Fruit fly (Drosophila melanogaster) whole organism, prepupa: ENCODE measurements around the gene CG18596.
A peak's percentile ranks its signal among the peaks of the same experiment; 100 is the strongest.

Source experiments
- Blimp-1 ChIP-seq: fragments of 200-800 bp; sonication (Bioruptor generic); optimal IDR thresholded peaks from 3 replicates; lab custom pipeline; 2017; ENCODE audit warnings: missing biosample characterization, missing genetic modification characterization, mild to moderate bottlenecking, moderate library complexity, missing genetic modification reagents
- CG10631 ChIP-seq: fragments of 200-800 bp; sonication (Bioruptor generic); optimal IDR thresholded peaks from 2 replicates; lab custom pipeline; 2016; ENCODE audit warnings: missing biosample characterization, missing genetic modification characterization
- CG10669 ChIP-seq: fragments of 200-800 bp; sonication (Bioruptor generic); optimal IDR thresholded peaks from 3 replicates; lab custom pipeline; 2018; ENCODE audit warnings: missing biosample characterization, mild to moderate bottlenecking, missing genetic modification characterization, moderate library complexity
- CG11294 ChIP-seq: fragments of 200-800 bp; sonication (Bioruptor generic); IDR thresholded peaks from 2 replicates; pipeline ENCODE4 v1.3.6; 2022; ENCODE audit warnings: missing biosample characterization, missing genetic modification characterization
- CG11762 ChIP-seq: fragments of 200-800 bp; sonication (Bioruptor generic); optimal IDR thresholded peaks from 3 replicates; lab custom pipeline; 2016; ENCODE audit warnings: missing biosample characterization, missing genetic modification characterization; ENCODE audit not compliant: insufficient read depth
- CG11902 ChIP-seq: fragments of 200-800 bp; sonication (Bioruptor generic); optimal IDR thresholded peaks from 3 replicates; lab custom pipeline; 2016; ENCODE audit warnings: missing biosample characterization, missing genetic modification characterization
- CG15336 ChIP-seq: fragments of 200-800 bp; sonication (Bioruptor generic); IDR thresholded peaks from 2 replicates; pipeline ENCODE4 v1.3.6; 2022; ENCODE audit warnings: missing biosample characterization, missing genetic modification characterization
- CG1621 ChIP-seq: fragments of 200-800 bp; sonication (Bioruptor generic); optimal IDR thresholded peaks from 3 replicates; lab custom pipeline; 2018; ENCODE audit warnings: missing biosample characterization, mild to moderate bottlenecking, missing genetic modification characterization
- CG16779 ChIP-seq: fragments of 200-800 bp; sonication (Bioruptor generic); optimal IDR thresholded peaks from 3 replicates; lab custom pipeline; 2017; ENCODE audit warnings: missing biosample characterization, mild to moderate bottlenecking, missing genetic modification characterization
- CG3919 ChIP-seq: fragments of 200-800 bp; sonication (Bioruptor generic); optimal IDR thresholded peaks from 3 replicates; lab custom pipeline; 2016; ENCODE audit warnings: missing biosample characterization, missing genetic modification characterization
- CG4318 ChIP-seq: fragments of 200-800 bp; sonication (Bioruptor generic); optimal IDR thresholded peaks from 3 replicates; lab custom pipeline; 2017; ENCODE audit warnings: missing biosample characterization, mild to moderate bottlenecking, missing genetic modification characterization
- CG6163 ChIP-seq: fragments of 200-800 bp; sonication (Bioruptor generic); IDR thresholded peaks from 3 replicates; pipeline ENCODE4 v1.3.6; 2022; ENCODE audit warnings: missing biosample characterization, missing genetic modification characterization
- CG6792 ChIP-seq: fragments of 200-800 bp; sonication (Bioruptor generic); optimal IDR thresholded peaks from 3 replicates; lab custom pipeline; 2016; ENCODE audit warnings: missing biosample characterization, missing genetic modification characterization
- CG8119 ChIP-seq: fragments of 200-800 bp; sonication (Bioruptor generic); IDR thresholded peaks from 3 replicates; pipeline ENCODE4 v1.3.6; 2022; ENCODE audit warnings: missing biosample characterization, missing genetic modification characterization
- CG8319 ChIP-seq: fragments of 200-800 bp; sonication (Bioruptor generic); optimal IDR thresholded peaks from 3 replicates; lab custom pipeline; 2016; ENCODE audit warnings: missing biosample characterization, missing genetic modification characterization
- CG8632 ChIP-seq: fragments of 200-800 bp; sonication (Bioruptor generic); optimal IDR thresholded peaks from 3 replicates; lab custom pipeline; 2016; ENCODE audit warnings: missing biosample characterization, missing genetic modification characterization
- CG9139 ChIP-seq: fragments of 200-800 bp; sonication (Bioruptor generic); optimal IDR thresholded peaks from 3 replicates; lab custom pipeline; 2017; ENCODE audit warnings: missing biosample characterization, mild to moderate bottlenecking, missing genetic modification characterization
- Eip78C ChIP-seq: fragments of 200-800 bp; sonication (Bioruptor generic); peaks from one replicate; lab custom pipeline; 2016; ENCODE audit warnings: missing biosample characterization, missing genetic modification characterization
- Eip93F ChIP-seq: fragments of 200-800 bp; sonication (Bioruptor generic); optimal IDR thresholded peaks from 2 replicates; lab custom pipeline; 2016; ENCODE audit warnings: missing biosample characterization, mild to moderate bottlenecking, missing genetic modification characterization
- Ets96B ChIP-seq: fragments of 200-800 bp; optimal IDR thresholded peaks from 2 replicates; lab custom pipeline; 2019; ENCODE audit warnings: missing biosample characterization, mild to moderate bottlenecking, missing genetic modification characterization, moderate library complexity
- Gug ChIP-seq: fragments of 200-800 bp; sonication (Bioruptor generic); IDR thresholded peaks from 2 replicates; pipeline ENCODE4 v1.3.6; 2022; ENCODE audit warnings: missing biosample characterization, missing genetic modification characterization
- Hr39 ChIP-seq: fragments of 200-800 bp; sonication (Bioruptor generic); optimal IDR thresholded peaks from 2 replicates; lab custom pipeline; 2016; ENCODE audit warnings: missing biosample characterization, missing genetic modification characterization
- Hr4 ChIP-seq: fragments of 200-800 bp; sonication (Bioruptor generic); optimal IDR thresholded peaks from 3 replicates; lab custom pipeline; 2016; ENCODE audit warnings: missing biosample characterization, missing genetic modification characterization
- Lpt ChIP-seq: fragments of 200-800 bp; sonication (Bioruptor generic); optimal IDR thresholded peaks from 3 replicates; lab custom pipeline; 2016; ENCODE audit warnings: missing biosample characterization, missing genetic modification characterization
- OdsH ChIP-seq: fragments of 200-800 bp; sonication (Bioruptor generic); optimal IDR thresholded peaks from 3 replicates; lab custom pipeline; 2016; ENCODE audit warnings: missing biosample characterization, missing genetic modification characterization
- dsx ChIP-seq: fragments of 200-800 bp; optimal IDR thresholded peaks from 3 replicates; lab custom pipeline; 2019; ENCODE audit warnings: missing biosample characterization, mild to moderate bottlenecking, missing genetic modification characterization, moderate library complexity; ENCODE audit not compliant: poor library complexity, severe bottlenecking
- eg ChIP-seq: fragments of 200-800 bp; sonication (Bioruptor generic); IDR thresholded peaks from 3 replicates; pipeline ENCODE4 v1.3.6; 2022; ENCODE audit warnings: missing biosample characterization, missing genetic modification characterization
- fd59A ChIP-seq: fragments of 200-800 bp; sonication (Bioruptor generic); optimal IDR thresholded peaks from 2 replicates; lab custom pipeline; 2017; ENCODE audit warnings: missing biosample characterization, mild to moderate bottlenecking, missing genetic modification characterization, missing genetic modification reagents
- fd85E ChIP-seq: fragments of 200-800 bp; sonication (Bioruptor generic); optimal IDR thresholded peaks from 3 replicates; lab custom pipeline; 2016; ENCODE audit warnings: missing biosample characterization, missing genetic modification characterization
- fkh ChIP-seq: fragments of 200-800 bp; sonication (Bioruptor generic); optimal IDR thresholded peaks from 3 replicates; lab custom pipeline; 2017; ENCODE audit warnings: missing biosample characterization, mild to moderate bottlenecking, missing genetic modification characterization, moderate library complexity
- lz ChIP-seq: fragments of 200-800 bp; sonication (Bioruptor generic); optimal IDR thresholded peaks from 3 replicates; lab custom pipeline; 2016; ENCODE audit warnings: missing biosample characterization, missing genetic modification characterization
- pdm3 ChIP-seq: fragments of 200-800 bp; sonication (Bioruptor generic); optimal IDR thresholded peaks from 3 replicates; lab custom pipeline; 2016; ENCODE audit warnings: missing biosample characterization, missing genetic modification characterization
- salr ChIP-seq, 2 experiments: fragments of 200-800 bp; sonication (Bioruptor generic); optimal IDR thresholded peaks; 3 replicates each; lab custom pipeline; 2016 to 2018; ENCODE audit warnings: missing biosample characterization in 2 of 2, missing genetic modification characterization in 2 of 2, mild to moderate bottlenecking in 1 of 2
- spab ChIP-seq: fragments of 200-800 bp; sonication (Bioruptor generic); optimal IDR thresholded peaks from 2 replicates; lab custom pipeline; 2017; ENCODE audit warnings: missing biosample characterization, mild to moderate bottlenecking, missing genetic modification characterization, missing genetic modification reagents
- svp ChIP-seq: fragments of 200-800 bp; sonication (Bioruptor generic); peaks from one replicate; lab custom pipeline; 2016; ENCODE audit warnings: missing biosample characterization, missing genetic modification characterization
- topi ChIP-seq: fragments of 200-800 bp; sonication (Bioruptor generic); optimal IDR thresholded peaks from 3 replicates; lab custom pipeline; 2016; ENCODE audit warnings: missing biosample characterization, missing genetic modification characterization
- vri ChIP-seq: fragments of 200-800 bp; sonication (Bioruptor generic); optimal IDR thresholded peaks from 3 replicates; lab custom pipeline; 2016; ENCODE audit warnings: missing biosample characterization, mild to moderate bottlenecking, missing genetic modification characterization

Gene CG18596

dm6 chr3R:22367126-22368076 is 8.3 kb upstream of the CG18596 start, which contains the start of the genes Polr3F and PyK (continued):
- TF ChIP-seq Blimp-1 (GFP tag; lab: Kevin White, UChicago) (no peak), Hr39 (GFP tag; lab: Kevin White, UChicago) (peak; percentile 20), CG15336 (GFP tag; lab: Robert Waterston, UW) (peak; percentile 58), CG10669 (GFP tag; lab: Kevin White, UChicago) (peak; percentile 47), CG10631 (GFP tag; lab: Kevin White, UChicago) (no peak), fd85E (GFP tag; lab: Kevin White, UChicago) (no peak), lz (GFP tag; lab: Kevin White, UChicago) (peak; percentile 36), CG11902 (GFP tag; lab: Kevin White, UChicago) (no peak), Hr4 (GFP tag; lab: Kevin White, UChicago) (peak; percentile 49), fd59A (GFP tag; lab: Kevin White, UChicago) (no peak), OdsH (peak; percentile 45), CG8319 (no peak), CG16779 (tag; lab: Kevin White, UChicago) (no peak), CG8632 (GFP tag; lab: Kevin White, UChicago) (no peak), dsx (GFP tag; lab: Kevin White, UChicago) (peak; percentile 16), fkh (no peak), CG1621 (tag; lab: Kevin White, UChicago) (peak; percentile 52), CG4318 (no peak), salr (GFP tag; optimal IDR thresholded peaks at IDR 0.05; lab: Kevin White, UChicago) (no peak), Eip78C (GFP tag; lab: Kevin White, UChicago) (peak; percentile 72), CG6163 (GFP tag; lab: Robert Waterston, UW) (peak; percentile 67; the same call in 2 of the 3 replicates), Ets96B (tag; lab: Kevin White, UChicago) (peak; percentile 51), CG11762 (GFP tag; lab: Kevin White, UChicago) (no peak), Gug (GFP tag; lab: Robert Waterston, UW) (no peak), Lpt (GFP tag; lab: Kevin White, UChicago) (no peak), CG11294 (GFP tag; lab: Robert Waterston, UW) (no peak), pdm3 (GFP tag; lab: Kevin White, UChicago) (peak; percentile 36), CG3919 (GFP tag; lab: Kevin White, UChicago) (no peak), spab (GFP tag; lab: Kevin White, UChicago) (no peak), CG9139 (no peak), topi (GFP tag; lab: Kevin White, UChicago) (peak; percentile 39), vri (GFP tag; lab: Kevin White, UChicago) (peak; percentile 48)

- TF ChIP-seq CG6792 (GFP tag; lab: Kevin White, UChicago) (no peak), Blimp-1 (GFP tag; lab: Kevin White, UChicago) (peak; percentile 66), CG8632 (GFP tag; lab: Kevin White, UChicago) (no peak), CG6163 (GFP tag; lab: Robert Waterston, UW) (peak; percentile 30; the same call in 2 of the 3 replicates), eg (peak; percentile 7; the same call in 2 of the 3 replicates), Hr4 (GFP tag; lab: Kevin White, UChicago) (no peak), topi (GFP tag; lab: Kevin White, UChicago) (no peak), svp (peak; percentile 83), CG8119 (GFP tag; lab: Robert Waterston, UW) (no peak), CG11762 (GFP tag; lab: Kevin White, UChicago) (peak; percentile 1), Eip93F (GFP tag; lab: Kevin White, UChicago) (no peak), Hr39 (GFP tag; lab: Kevin White, UChicago) (peak; percentile 32), vri (GFP tag; lab: Kevin White, UChicago) (peak; percentile 83), CG11294 (GFP tag; lab: Robert Waterston, UW) (no peak), CG15336 (GFP tag; lab: Robert Waterston, UW) (peak; percentile 33; the same call in 1 of the 2 replicates)
These were observed 7.5 kb upstream of the CG18596 start for dm6 chr3R:22368077-22368776.
